Fruit fly (Drosophila melanogaster) whole organism, embryonic: ENCODE measurements around the gene sit.

Experiments
- CG11398 ChIP-seq: fragments of 200-800 bp; sonication (Bioruptor generic); optimal IDR thresholded peaks from 2 replicates; lab custom pipeline; 2016; ENCODE audit warnings: missing biosample characterization, missing genetic modification characterization
- CG12155 ChIP-seq: fragments of 200-800 bp; sonication (Bioruptor generic); optimal IDR thresholded peaks from 3 replicates; lab custom pipeline; 2016; ENCODE audit warnings: missing biosample characterization, missing genetic modification characterization
- CG13775 ChIP-seq: fragments of 200-800 bp; sonication (Bioruptor generic); optimal IDR thresholded peaks from 3 replicates; lab custom pipeline; 2017; ENCODE audit warnings: missing biosample characterization, mild to moderate bottlenecking, missing genetic modification characterization
- CG14710 ChIP-seq: fragments of 200-800 bp; sonication (Bioruptor generic); optimal IDR thresholded peaks from 3 replicates; lab custom pipeline; 2019; ENCODE audit warnings: missing biosample characterization, mild to moderate bottlenecking, missing genetic modification characterization, moderate library complexity
- CG15601 ChIP-seq: fragments of 200-800 bp; sonication (Bioruptor generic); optimal IDR thresholded peaks from 3 replicates; lab custom pipeline; 2019; ENCODE audit warnings: missing biosample characterization, mild to moderate bottlenecking, missing genetic modification characterization, moderate library complexity
- CG16863 ChIP-seq: fragments of 200-800 bp; sonication (Bioruptor generic); optimal IDR thresholded peaks from 3 replicates; lab custom pipeline; 2016; ENCODE audit warnings: missing biosample characterization, missing genetic modification characterization
- CG18764 ChIP-seq: fragments of 200-800 bp; sonication (Bioruptor generic); optimal IDR thresholded peaks from 3 replicates; lab custom pipeline; 2016; ENCODE audit warnings: missing biosample characterization, missing genetic modification characterization
- CG2875 ChIP-seq: fragments of 200-800 bp; sonication (Bioruptor generic); optimal IDR thresholded peaks from 2 replicates; lab custom pipeline; 2017; ENCODE audit warnings: missing biosample characterization, mild to moderate bottlenecking, missing genetic modification characterization, missing genetic modification reagents
- CG33213 ChIP-seq: fragments of 200-800 bp; sonication (Bioruptor generic); optimal IDR thresholded peaks from 3 replicates; lab custom pipeline; 2016; ENCODE audit warnings: missing biosample characterization, missing genetic modification characterization
- CG3726 ChIP-seq: fragments of 200-800 bp; sonication (Bioruptor generic); IDR thresholded peaks from 3 replicates; pipeline ENCODE4, ENCODE4 v1.3.6; 2022; ENCODE audit warnings: missing biosample characterization, missing genetic modification characterization
- CG6654 ChIP-seq: fragments of 200-800 bp; sonication (Bioruptor generic); optimal IDR thresholded peaks from 2 replicates; lab custom pipeline; 2017; ENCODE audit warnings: missing biosample characterization, mild to moderate bottlenecking, missing genetic modification characterization
- CG7357 ChIP-seq: fragments of 200-800 bp; sonication (Bioruptor generic); IDR thresholded peaks from 3 replicates; pipeline ENCODE4 v1.3.6; 2022; ENCODE audit warnings: missing biosample characterization, missing genetic modification characterization
- CG8290 ChIP-seq, 3 experiments: fragments of 200-800 bp; sonication (Bioruptor generic); optimal IDR thresholded peaks; 2 replicates each; lab custom pipeline; 2016 to 2019; ENCODE audit warnings: missing biosample characterization in 3 of 3, missing genetic modification characterization in 3 of 3, mild to moderate bottlenecking in 2 of 3, moderate library complexity in 1 of 3
- CG9876 ChIP-seq: fragments of 200-800 bp; sonication (Bioruptor generic); optimal IDR thresholded peaks from 2 replicates; lab custom pipeline; 2016; ENCODE audit warnings: missing biosample characterization, missing genetic modification characterization
- Camta ChIP-seq: fragments of 200-800 bp; sonication (Bioruptor generic); optimal IDR thresholded peaks from 2 replicates; lab custom pipeline; 2016; ENCODE audit warnings: missing biosample characterization, missing genetic modification characterization
- CkIIα-i1 ChIP-seq: fragments of 200-800 bp; sonication (Bioruptor generic); IDR thresholded peaks from 2 replicates; pipeline ENCODE4 v1.3.6; 2022; ENCODE audit warnings: missing biosample characterization, missing genetic modification characterization
- Deaf1 ChIP-seq: fragments of 200-800 bp; optimal IDR thresholded peaks from 3 replicates; lab custom pipeline; 2019; ENCODE audit warnings: missing biosample characterization, mild to moderate bottlenecking, missing genetic modification characterization, moderate library complexity
- GATAe ChIP-seq: fragments of 200-800 bp; sonication (Bioruptor generic); conservative IDR thresholded peaks from 2 replicates; pipeline ENCODE4 v1.3.6; 2022; ENCODE audit warnings: missing biosample characterization, missing genetic modification characterization
- H2.0 ChIP-seq: fragments of 200-800 bp; sonication (Bioruptor generic); IDR thresholded peaks from 2 replicates; pipeline ENCODE4 v1.3.6; 2022; ENCODE audit warnings: missing biosample characterization, missing genetic modification characterization
- Lim3 ChIP-seq: fragments of 200-800 bp; sonication (Bioruptor generic); IDR thresholded peaks from 2 replicates; pipeline ENCODE4 v1.3.6; 2022; ENCODE audit warnings: missing biosample characterization, missing genetic modification characterization
- Med ChIP-seq: fragments of 200-800 bp; sonication (Bioruptor generic); peaks from one replicate; lab custom pipeline; 2016; ENCODE audit warnings: missing biosample characterization, missing genetic modification characterization, mild to moderate bottlenecking, inconsistent platforms, moderate library complexity
- Mes4 ChIP-seq: fragments of 200-800 bp; sonication (Bioruptor generic); optimal IDR thresholded peaks from 2 replicates; lab custom pipeline; 2016; ENCODE audit warnings: missing biosample characterization, missing genetic modification characterization
- NK7.1 ChIP-seq: fragments of 200-800 bp; sonication (Bioruptor generic); optimal IDR thresholded peaks from 3 replicates; lab custom pipeline; 2016; ENCODE audit warnings: missing biosample characterization, missing genetic modification characterization
- Nf-YA ChIP-seq: fragments of 200-800 bp; sonication (Bioruptor generic); IDR thresholded peaks from 2 replicates; pipeline ENCODE4 v1.3.6; 2022; ENCODE audit warnings: missing biosample characterization, missing genetic modification characterization
- Opbp ChIP-seq: fragments of 200-800 bp; sonication (Bioruptor generic); IDR thresholded peaks from 3 replicates; pipeline ENCODE4 v1.3.6; 2022; ENCODE audit warnings: missing biosample characterization, missing genetic modification characterization; ENCODE audit not compliant: partially characterized antibody
- Side ChIP-seq: fragments of 200-800 bp; sonication (Bioruptor generic); optimal IDR thresholded peaks from 2 replicates; lab custom pipeline; 2016; ENCODE audit warnings: missing biosample characterization, missing genetic modification characterization
- Six4 ChIP-seq: fragments of 200-800 bp; sonication (Bioruptor generic); optimal IDR thresholded peaks from 2 replicates; lab custom pipeline; 2016; ENCODE audit warnings: missing biosample characterization, missing genetic modification characterization
- Tbp ChIP-seq: fragments of >200 bp; optimal IDR thresholded peaks from 2 replicates; lab custom pipeline; 2018; ENCODE audit warnings: missing biosample characterization, missing genetic modification characterization
- ci ChIP-seq: fragments of 200-800 bp; sonication (Bioruptor generic); IDR thresholded peaks from 3 replicates; pipeline ENCODE4 v1.3.6; 2022; ENCODE audit warnings: missing biosample characterization, missing genetic modification characterization
- dmrt11E ChIP-seq: fragments of 200-800 bp; sonication (Bioruptor generic); optimal IDR thresholded peaks from 3 replicates; lab custom pipeline; 2018; ENCODE audit warnings: missing biosample characterization, mild to moderate bottlenecking, missing genetic modification characterization, moderate library complexity
- dmrt99B ChIP-seq: fragments of 200-800 bp; sonication (Bioruptor generic); optimal IDR thresholded peaks from 2 replicates; lab custom pipeline; 2018; ENCODE audit warnings: missing biosample characterization, mild to moderate bottlenecking, missing genetic modification characterization, moderate library complexity
- grau ChIP-seq: fragments of 200-800 bp; optimal IDR thresholded peaks from 3 replicates; lab custom pipeline; 2019; ENCODE audit warnings: missing biosample characterization, mild to moderate bottlenecking, missing genetic modification characterization, moderate library complexity
- her ChIP-seq: fragments of 200-800 bp; sonication (Bioruptor generic); optimal IDR thresholded peaks from 2 replicates; lab custom pipeline; 2016; ENCODE audit warnings: missing biosample characterization, missing genetic modification characterization
- klu ChIP-seq: fragments of 200-800 bp; sonication (Bioruptor generic); IDR thresholded peaks from 2 replicates; pipeline ENCODE4 v1.3.6; 2022; ENCODE audit warnings: missing biosample characterization, missing genetic modification characterization
- lmd ChIP-seq: fragments of 200-800 bp; sonication (Bioruptor generic); IDR thresholded peaks from 2 replicates; pipeline ENCODE4 v1.3.6; 2022; ENCODE audit warnings: missing biosample characterization, missing genetic modification characterization
- lov ChIP-seq, 2 experiments: fragments of 200-800 bp in 1 of 2; fragments of >200 bp in 1 of 2; sonication (Bioruptor generic) in 1 of 2; IDR thresholded peaks in 1 of 2; optimal IDR thresholded peaks in 1 of 2; 2 replicates in 1 of 2; 3 replicates in 1 of 2; pipeline versions ENCODE4 v1.3.6 to Lab custom; 2017 to 2022; ENCODE audit warnings: missing biosample characterization in 1 of 2, missing genetic modification characterization in 1 of 2
- mld ChIP-seq: fragments of 200-800 bp; sonication (Bioruptor generic); IDR thresholded peaks from 3 replicates; pipeline ENCODE4 v1.3.6; 2022; ENCODE audit warnings: missing biosample characterization, missing genetic modification characterization; ENCODE audit not compliant: partially characterized antibody
- odd ChIP-seq: fragments of 200-800 bp; sonication (Bioruptor generic); optimal IDR thresholded peaks from 2 replicates; lab custom pipeline; 2017; ENCODE audit warnings: missing biosample characterization, mild to moderate bottlenecking, missing genetic modification characterization
- prd ChIP-seq, 3 experiments: fragments of >200 bp in 2 of 3; fragments of 200-800 bp in 1 of 3; sonication (Bioruptor generic) in 1 of 3; optimal IDR thresholded peaks in 2 of 3; IDR thresholded peaks in 1 of 3; 2 replicates in 2 of 3; 3 replicates in 1 of 3; pipeline versions ENCODE4 v1.3.6 to Lab custom; 2017 to 2022; ENCODE audit warnings: missing biosample characterization in 1 of 3, missing genetic modification characterization in 1 of 3
- sc ChIP-seq, 3 experiments: fragments of >200 bp in 2 of 3; fragments of 200-800 bp in 1 of 3; sonication (Bioruptor generic) in 1 of 3; optimal IDR thresholded peaks; 2 replicates in 2 of 3; 3 replicates in 1 of 3; lab custom pipeline; 2017; ENCODE audit warnings: mild to moderate bottlenecking in 1 of 3, missing biosample characterization in 1 of 3, missing genetic modification characterization in 1 of 3, missing genetic modification reagents in 1 of 3
- slbo ChIP-seq: fragments of 200-800 bp; sonication (Bioruptor generic); IDR thresholded peaks from 2 replicates; pipeline ENCODE4 v1.3.6; 2022; ENCODE audit warnings: missing biosample characterization, missing genetic modification characterization
- slp2 ChIP-seq: fragments of 200-800 bp; sonication (Bioruptor generic); optimal IDR thresholded peaks from 2 replicates; lab custom pipeline; 2016; ENCODE audit warnings: missing biosample characterization, missing genetic modification characterization
- so ChIP-seq: fragments of 200-800 bp; sonication (Bioruptor generic); IDR thresholded peaks from 3 replicates; pipeline ENCODE4 v1.3.6; 2022; ENCODE audit warnings: missing biosample characterization, missing genetic modification characterization
- stwl ChIP-seq: fragments of 200-800 bp; sonication (Bioruptor generic); optimal IDR thresholded peaks from 3 replicates; lab custom pipeline; 2018; ENCODE audit warnings: missing biosample characterization, mild to moderate bottlenecking, missing genetic modification characterization, moderate library complexity
- tna ChIP-seq: fragments of 200-800 bp; sonication (Bioruptor generic); IDR thresholded peaks from 2 replicates; pipeline ENCODE4 v1.3.6; 2022; ENCODE audit warnings: missing biosample characterization, missing genetic modification characterization; ENCODE audit not compliant: partially characterized antibody
- usp ChIP-seq: fragments of >200 bp; optimal IDR thresholded peaks from 2 replicates; lab custom pipeline; 2017; ENCODE audit warnings: missing biosample characterization, missing genetic modification characterization
- vvl ChIP-seq: fragments of 200-800 bp; sonication (Bioruptor generic); IDR thresholded peaks from 2 replicates; pipeline ENCODE4 v1.3.6; 2022; ENCODE audit warnings: missing biosample characterization, missing genetic modification characterization
- zfh1 ChIP-seq: fragments of 200-800 bp; sonication (Bioruptor generic); IDR thresholded peaks from 3 replicates; pipeline ENCODE4 v1.3.6; 2022; ENCODE audit warnings: missing biosample characterization, missing genetic modification characterization

sit gene

dm6 chr3R:22524344-22525072 lies 37.9 kb downstream of the sit start (continued):
- TF ChIP-seq usp (no peak), Side (GFP tag; lab: Kevin White, UChicago) (peak; percentile 54), klu (GFP tag; lab: Robert Waterston, UW) (no peak), lmd (GFP tag; lab: Robert Waterston, UW) (0 out of 2 replicates have a peak, but pooled peaks have one; percentile 5), Nf-YA (GFP tag; lab: Robert Waterston, UW) (peak; percentile 59; the same call in 1 of the 2 replicates), CG15601 (peak; percentile 78), CG11398 (GFP tag; lab: Kevin White, UChicago) (peak; percentile 57), ci (GFP tag; lab: Robert Waterston, UW) (peak; percentile 87), vvl (GFP tag; lab: Robert Waterston, UW) (no peak; the same call in 1 of the 2 replicates), stwl (tag; lab: Kevin White, UChicago) (no peak), so (GFP tag; lab: Robert Waterston, UW) (peak; percentile 69; the same call in 2 of the 3 replicates), H2.0 (GFP tag; lab: Robert Waterston, UW) (0 out of 2 replicates have a peak, but pooled peaks have one; percentile 17), CG13775 (GFP tag; lab: Kevin White, UChicago) (no peak), Opbp (GFP tag; lab: Robert Waterston, UW) (no peak), Camta (GFP tag; lab: Kevin White, UChicago) (peak; percentile 54), CkIIα-i1 (GFP tag; lab: Robert Waterston, UW) (no peak), odd (peak; percentile 82), Six4 (no peak), prd (optimal IDR thresholded peaks at IDR 0.05; lab: Kevin White, UChicago) (no peak), prd (GFP tag; IDR thresholded peaks at IDR 0.05; lab: Robert Waterston, UW) (no peak), GATAe (GFP tag; lab: Robert Waterston, UW) (no peak), CG3726 (peak; percentile 59; the same call in 1 of the 3 replicates), dmrt99B (tag; lab: Kevin White, UChicago) (peak; percentile 69), zfh1 (peak; percentile 41; the same call in 2 of the 3 replicates), CG18764 (GFP tag; lab: Kevin White, UChicago) (peak; percentile 62), CG7357 (GFP tag; lab: Robert Waterston, UW) (no peak), mld (no peak), CG9876 (no peak), CG8290 (GFP tag; optimal IDR thresholded peaks at IDR 0.05; lab: Kevin White, UChicago) (peak; percentile 69), CG8290 (tag; optimal IDR thresholded peaks at IDR 0.05; lab: Kevin White, UChicago) (peak; percentile 34 to 84), tna (GFP tag; lab: Robert Waterston, UW) (no peak), CG6654 (GFP tag; lab: Kevin White, UChicago) (no peak), Med (peak; percentile 94), sc (optimal IDR thresholded peaks at IDR 0.05; lab: Kevin White, UChicago) (no peak), sc (GFP tag; optimal IDR thresholded peaks at IDR 0.05; lab: Kevin White, UChicago) (peak; percentile 47), her (GFP tag; lab: Kevin White, UChicago) (peak; percentile 53), slbo (peak; percentile 29), CG12155 (GFP tag; lab: Kevin White, UChicago) (no peak), lov (optimal IDR thresholded peaks at IDR 0.05; lab: Kevin White, UChicago) (no peak), lov (GFP tag; IDR thresholded peaks at IDR 0.05; lab: Robert Waterston, UW) (no peak; the same call in 2 of the 3 replicates), CG33213 (GFP tag; lab: Kevin White, UChicago) (peak; percentile 78), NK7.1 (GFP tag; lab: Kevin White, UChicago) (no peak), slp2 (GFP tag; lab: Kevin White, UChicago) (peak; percentile 41), CG16863 (GFP tag; lab: Kevin White, UChicago) (peak; percentile 25), Tbp (GFP tag; lab: Kevin White, UChicago) (no peak), CG14710 (peak; percentile 44), dmrt11E (tag; lab: Kevin White, UChicago) (peak; percentile 29), Deaf1 (tag; lab: Kevin White, UChicago) (no peak), Lim3 (GFP tag; lab: Robert Waterston, UW) (no peak), grau (tag; lab: Kevin White, UChicago) (peak; percentile 45), CG2875 (GFP tag; lab: Kevin White, UChicago) (peak; percentile 79), Mes4 (GFP tag; lab: Kevin White, UChicago) (peak; percentile 43)
